Worm (Caenorhabditis elegans): ENCODE results near the gene C31H2.3.

C31H2.3 gene

DNA sequence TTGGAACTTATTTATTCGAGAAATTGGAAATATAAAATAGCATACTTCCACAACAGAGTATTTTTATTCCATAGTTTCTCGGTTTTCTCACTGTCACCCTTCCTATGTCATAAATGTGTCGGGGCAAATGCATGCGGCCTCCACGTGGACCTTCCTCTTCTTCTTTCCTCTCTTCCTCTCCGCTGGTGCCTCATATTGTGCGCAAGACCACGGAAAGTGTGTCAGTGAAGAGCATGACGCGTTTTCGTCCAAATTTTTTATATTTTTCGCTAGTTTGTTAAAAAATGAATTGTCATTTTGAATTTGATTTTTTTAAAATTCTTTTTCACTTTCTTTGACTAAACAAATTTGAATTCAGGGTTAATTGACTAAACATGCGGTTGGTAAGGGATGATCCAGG lies 10.9 kb upstream of the C31H2.3 start, which contains the start of gene mans-3:
Gene mans-3, plus strand, starts transcription at position 359 of the 400 bp plus-strand sequence.
- TF ChIP-seq unc-62 (GFP tag; optimal IDR thresholded peaks at IDR 0.05), result no peak

DNA sequence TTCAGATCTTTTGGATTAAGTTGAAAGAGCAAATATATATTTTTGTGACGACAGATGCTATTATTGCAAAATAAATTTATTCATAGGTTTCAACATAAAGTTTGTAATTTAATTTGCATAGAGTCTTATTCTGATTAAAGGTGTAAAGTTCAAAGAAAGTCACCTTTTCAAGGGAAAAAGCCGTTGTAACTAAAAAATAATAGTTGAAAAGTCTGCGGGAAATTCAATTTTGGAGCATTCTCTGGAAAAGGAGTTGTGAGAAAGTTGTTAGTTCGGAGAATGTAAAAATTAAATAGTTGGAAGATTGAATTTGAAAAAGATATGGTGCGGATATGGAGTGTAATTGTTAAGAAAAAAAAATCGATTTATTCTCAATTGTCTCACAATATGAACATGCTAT lies 9.9 kb upstream of the C31H2.3 start:
- TF ChIP-seq unc-62 (GFP tag; optimal IDR thresholded peaks at IDR 0.05), result no peak

DNA sequence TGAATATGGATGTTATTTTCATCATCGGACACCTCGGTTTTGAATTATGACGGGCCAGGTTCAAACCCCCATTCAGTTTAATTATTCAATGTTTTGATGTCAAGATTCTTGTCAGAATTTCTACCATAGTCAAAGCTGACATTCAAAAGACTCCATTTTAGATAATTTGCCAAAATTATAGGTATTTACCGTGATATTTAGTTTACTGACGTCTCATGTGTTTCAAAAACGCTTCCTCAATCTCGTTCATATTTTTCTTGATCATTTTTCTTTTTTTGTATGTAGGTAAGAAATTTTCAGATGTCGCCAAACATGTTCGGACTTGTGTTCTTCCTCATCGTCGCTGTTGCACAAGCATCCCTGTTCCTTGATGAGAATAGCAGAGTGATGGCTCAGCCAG lies 8.6 kb upstream of the C31H2.3 start, which contains the start of gene EGAP5.1:
Gene EGAP5.1, plus strand, starts transcription at position 301 of the 400 bp plus-strand sequence.
- no peak for TF ChIP-seq unc-62 (GFP tag; optimal IDR thresholded peaks at IDR 0.05)

DNA sequence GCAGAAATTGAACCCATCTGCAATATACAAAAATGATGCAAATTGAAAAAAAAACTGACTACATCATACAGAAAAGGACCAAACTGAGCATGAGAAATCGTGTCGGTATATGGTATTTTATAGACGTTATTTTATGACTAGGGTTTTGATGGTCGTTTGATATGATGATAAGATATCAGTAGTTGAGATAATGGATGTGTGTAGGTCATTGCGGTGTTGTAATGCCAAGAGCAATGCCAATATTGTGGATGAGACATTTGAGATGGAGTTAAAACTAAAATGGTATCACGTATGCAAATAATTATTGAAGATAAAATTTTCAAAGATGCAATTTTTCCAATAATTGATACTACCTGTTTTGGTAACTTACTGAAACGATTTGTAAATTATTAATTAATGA lies 5.5 kb upstream of the C31H2.3 start, which contains the start of gene C31H2.4:
Gene C31H2.4, minus strand, starts transcription at position 19 of the 400 bp plus-strand sequence.
- TF ChIP-seq unc-62 (GFP tag; optimal IDR thresholded peaks at IDR 0.05), result no peak

DNA sequence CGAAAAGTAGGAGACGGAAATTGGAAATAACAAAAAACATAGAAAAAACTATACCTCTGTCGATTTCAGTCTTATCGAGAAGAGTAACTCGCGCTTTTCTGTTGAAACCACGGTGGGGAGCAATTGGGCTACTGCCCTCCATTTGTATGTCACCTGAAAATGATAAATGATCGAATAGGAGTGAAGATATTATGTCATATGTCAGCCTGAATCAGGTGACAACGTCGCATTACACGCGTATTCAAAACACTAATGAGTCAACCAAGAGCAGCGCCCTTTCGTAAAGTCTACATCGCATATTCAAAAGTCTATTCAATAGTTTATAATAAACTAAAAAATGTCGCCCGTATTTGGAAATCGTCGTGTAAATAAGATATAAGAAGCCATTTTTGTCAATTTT lies 1.2 kb downstream of the C31H2.3 start:
- no peak for TF ChIP-seq unc-62 (GFP tag; optimal IDR thresholded peaks at IDR 0.05)

DNA sequence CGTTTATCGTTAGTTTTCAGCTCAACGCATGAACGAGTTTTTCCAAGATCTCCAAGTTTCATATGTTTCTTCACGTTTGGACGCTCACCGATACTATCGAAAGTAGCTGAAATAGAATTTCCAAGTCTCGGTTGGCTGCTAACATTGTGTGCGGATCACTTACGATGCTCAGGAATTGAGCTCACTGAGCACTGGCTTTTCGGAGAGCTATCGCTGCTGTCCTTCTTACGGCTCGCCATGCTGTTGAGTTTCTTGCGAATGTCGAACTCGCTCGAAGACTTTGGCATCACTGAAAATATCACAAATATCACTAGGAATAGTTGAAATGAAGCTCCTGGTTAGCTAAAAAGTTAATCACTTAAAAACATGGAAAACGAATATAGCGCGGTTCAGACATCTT lies 2.3 kb downstream of the C31H2.3 start:
- no peak for TF ChIP-seq unc-62 (GFP tag; optimal IDR thresholded peaks at IDR 0.05)

DNA sequence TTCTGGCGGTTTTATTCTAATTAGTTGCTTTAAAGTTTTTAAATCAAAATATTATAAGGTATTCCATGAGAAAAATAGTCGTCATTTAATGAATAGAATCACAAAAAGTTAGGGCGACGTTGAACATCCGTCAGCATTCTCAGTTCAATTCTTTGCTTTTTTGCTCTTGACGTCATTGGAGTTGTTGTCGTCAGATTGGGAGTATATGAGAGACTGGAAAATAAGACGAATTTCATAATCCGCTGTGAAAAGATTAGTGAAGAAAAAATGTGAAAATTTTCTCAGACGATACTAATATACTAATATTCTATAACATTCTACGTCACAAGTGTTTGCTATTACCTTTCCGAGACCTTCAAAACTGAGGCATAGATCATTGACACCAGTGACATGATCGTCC lies 2.8 kb downstream of the C31H2.3 start:
- TF ChIP-seq unc-62 (GFP tag; optimal IDR thresholded peaks at IDR 0.05), result no peak

DNA sequence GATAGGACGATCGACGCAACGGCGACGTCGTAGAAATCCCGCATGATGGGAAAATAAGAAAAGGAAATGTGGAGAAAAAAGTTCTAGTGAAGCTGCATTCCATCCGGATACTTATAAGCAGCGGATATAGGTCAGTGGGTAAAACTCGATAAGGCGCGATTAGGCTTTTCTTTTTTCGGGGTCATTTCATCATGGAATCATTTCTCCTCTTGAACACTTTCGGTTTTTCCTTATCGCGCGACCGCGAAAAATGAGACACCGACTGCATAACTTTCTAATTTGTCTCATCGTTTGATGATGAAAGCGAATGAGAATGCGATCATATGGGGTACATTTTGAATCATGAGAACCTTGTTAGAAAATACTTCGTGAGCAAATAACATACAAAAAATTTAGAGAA lies 3.8 kb downstream of the C31H2.3 start, which contains the start of gene dpy-8:
Gene dpy-8, minus strand, starts transcription at position 88 of the 400 bp plus-strand sequence.
- no peak for TF ChIP-seq unc-62 (GFP tag; optimal IDR thresholded peaks at IDR 0.05)

DNA sequence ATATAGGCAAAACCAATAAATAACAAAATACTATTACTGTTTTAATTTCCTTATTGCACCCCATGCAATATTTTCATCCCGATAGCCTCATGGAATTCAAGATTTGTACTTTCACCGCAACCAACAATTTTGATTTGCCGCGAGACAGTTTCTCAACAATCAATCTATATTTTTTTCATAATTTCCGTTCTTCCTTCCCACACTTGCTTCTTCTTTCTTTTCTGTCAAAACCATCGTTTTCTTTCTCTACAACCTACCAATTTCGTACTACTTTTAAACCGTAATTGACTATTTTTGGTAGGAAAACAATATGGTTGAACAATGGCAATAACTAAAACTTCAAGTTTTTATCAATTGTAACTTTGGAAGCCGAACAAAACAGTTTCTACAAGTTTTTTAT lies 6.3 kb downstream of the C31H2.3 start, which contains the start of gene C31H2.14:
Gene C31H2.14, plus strand, starts transcription at position 301 of the 400 bp plus-strand sequence.
- TF ChIP-seq unc-62 (GFP tag; optimal IDR thresholded peaks at IDR 0.05), result no peak

DNA sequence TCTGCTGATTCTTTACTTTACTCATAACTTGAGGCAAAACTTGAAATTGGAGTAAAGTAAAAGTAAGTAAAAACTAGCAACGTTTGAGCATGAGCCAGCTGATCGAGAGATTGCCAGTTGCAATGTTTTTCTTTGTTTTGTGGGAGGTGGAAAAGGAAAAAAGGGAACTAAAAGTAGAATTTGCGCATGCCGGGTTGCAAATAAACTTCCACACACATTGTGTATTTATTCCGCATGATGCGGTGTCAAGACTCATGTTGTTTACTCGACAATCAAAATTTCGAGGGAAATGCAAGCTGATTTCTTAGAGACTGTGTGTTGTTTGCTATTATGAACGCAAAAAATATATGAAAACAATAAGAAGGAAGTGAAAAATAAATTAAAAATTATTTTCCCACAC lies 11.8 kb downstream of the C31H2.3 start:
- no peak for TF ChIP-seq unc-62 (GFP tag; optimal IDR thresholded peaks at IDR 0.05)

DNA sequence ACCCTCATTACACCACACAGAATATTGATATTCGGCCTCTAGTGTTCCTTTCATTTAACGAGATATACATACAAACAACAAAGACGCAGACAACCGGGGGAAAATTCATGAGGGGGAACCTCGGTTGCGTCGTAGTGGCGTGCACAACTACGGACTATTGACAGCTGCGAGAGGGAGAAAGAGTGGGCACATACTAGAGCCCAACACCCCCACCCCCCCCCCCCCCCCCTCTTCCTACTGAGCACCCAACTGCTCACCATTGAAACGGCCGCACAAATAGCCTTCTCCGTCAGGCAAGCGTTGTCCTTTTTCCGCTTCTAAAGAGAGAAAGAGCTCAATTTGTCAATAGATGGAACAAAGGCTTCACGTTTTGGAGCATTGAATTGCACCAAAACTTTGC lies 14.0 kb downstream of the C31H2.3 start:
- TF ChIP-seq unc-62 (GFP tag; optimal IDR thresholded peaks at IDR 0.05), result no peak

DNA sequence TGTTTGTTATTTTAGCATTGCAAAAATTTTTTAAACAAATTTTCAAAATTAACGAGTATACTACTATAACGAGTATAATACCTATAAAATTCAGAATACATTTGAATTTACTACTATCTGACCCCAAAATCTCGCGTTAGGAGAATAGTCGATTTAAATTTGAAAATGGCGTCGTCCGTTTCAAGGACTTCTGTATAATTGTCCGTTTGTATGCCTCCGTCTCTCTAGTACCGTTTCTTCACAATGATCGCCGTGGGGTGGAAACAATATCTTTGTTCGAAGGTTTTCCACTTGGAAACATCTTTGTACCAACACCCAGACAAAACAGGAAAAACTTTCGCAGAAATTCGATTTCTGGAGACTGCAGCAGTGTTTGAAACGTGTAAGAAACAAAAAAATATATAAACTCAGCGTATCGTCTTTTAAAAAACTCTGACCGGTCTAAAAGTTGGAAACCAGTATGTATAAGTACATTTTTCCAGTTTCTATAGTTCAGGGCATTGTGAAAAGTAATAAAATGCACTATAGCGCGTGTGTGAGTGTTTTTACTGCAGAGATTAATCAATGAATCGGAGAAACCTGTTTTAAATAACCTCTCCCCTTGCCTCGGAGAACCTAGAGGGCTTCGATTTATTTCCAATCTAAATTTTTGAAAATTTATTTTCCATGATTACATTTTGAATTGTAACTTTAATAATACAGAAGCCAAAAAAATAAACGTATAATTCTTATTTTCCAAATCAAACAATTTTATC lies 16.3 kb downstream of the C31H2.3 start:
- TF ChIP-seq unc-62 (GFP tag; optimal IDR thresholded peaks at IDR 0.05), result no peak

DNA sequence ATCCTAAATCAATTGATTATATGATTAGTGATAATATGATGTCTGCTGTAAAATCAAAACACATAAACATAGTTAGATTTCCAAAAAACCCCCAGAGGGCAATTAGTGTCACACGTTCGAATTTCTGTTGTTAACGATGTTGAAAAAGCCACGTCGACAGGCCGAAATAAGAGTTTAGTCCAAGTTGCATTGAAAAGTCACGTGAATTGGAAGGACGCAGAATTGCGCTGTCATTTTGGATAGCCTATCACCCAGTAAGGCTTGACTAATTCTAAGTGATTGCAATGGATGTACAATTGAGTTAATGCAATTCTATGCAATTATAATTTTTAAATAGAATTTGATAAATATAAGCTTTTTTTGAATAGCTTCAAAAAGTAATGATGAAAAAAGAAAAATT lies 18.6 kb downstream of the C31H2.3 start:
- TF ChIP-seq unc-62 (GFP tag; optimal IDR thresholded peaks at IDR 0.05), result no peak

DNA sequence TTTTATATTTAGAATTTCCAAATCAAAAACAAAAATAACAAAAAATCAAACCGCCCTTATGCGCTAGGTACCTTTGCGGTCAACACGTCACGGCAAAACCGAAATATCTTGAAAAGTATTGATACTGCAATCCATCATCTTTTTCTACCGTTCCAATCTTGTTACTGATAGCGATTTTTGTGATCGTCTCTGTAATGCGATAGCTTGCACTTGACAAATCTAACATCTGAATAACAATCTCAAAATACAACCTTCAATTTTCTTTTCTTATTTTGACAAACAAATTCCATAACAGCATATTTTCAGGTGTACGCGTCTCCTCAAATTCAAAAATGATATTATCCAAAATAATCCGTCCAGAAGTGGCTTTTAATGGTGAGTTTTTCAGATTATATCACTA lies 20.2 kb downstream of the C31H2.3 start, which contains the start of gene tbc-7:
Gene tbc-7, plus strand, starts transcription at position 301 of the 400 bp plus-strand sequence.
- TF ChIP-seq unc-62 (GFP tag; optimal IDR thresholded peaks at IDR 0.05), result no peak

DNA sequence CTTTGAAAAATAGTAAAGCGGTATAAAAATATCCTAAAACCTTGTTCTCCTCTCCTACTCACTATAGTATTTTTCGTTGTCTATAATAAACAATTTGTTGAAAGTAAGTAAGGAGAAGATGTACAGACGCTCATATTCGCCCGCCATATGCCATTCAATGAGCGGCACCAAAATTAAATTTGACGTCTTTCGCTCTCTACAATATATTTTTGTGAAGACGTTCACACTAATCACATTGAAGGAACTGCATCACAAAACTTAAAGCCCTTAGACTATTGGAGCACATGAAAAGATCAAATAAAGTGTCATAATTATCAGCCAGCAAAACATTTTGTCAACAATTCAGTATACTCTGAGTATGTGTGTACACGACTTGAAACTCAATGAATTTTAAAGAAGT lies 22.4 kb downstream of the C31H2.3 start:
- TF ChIP-seq unc-62 (GFP tag; optimal IDR thresholded peaks at IDR 0.05), result no peak

DNA sequence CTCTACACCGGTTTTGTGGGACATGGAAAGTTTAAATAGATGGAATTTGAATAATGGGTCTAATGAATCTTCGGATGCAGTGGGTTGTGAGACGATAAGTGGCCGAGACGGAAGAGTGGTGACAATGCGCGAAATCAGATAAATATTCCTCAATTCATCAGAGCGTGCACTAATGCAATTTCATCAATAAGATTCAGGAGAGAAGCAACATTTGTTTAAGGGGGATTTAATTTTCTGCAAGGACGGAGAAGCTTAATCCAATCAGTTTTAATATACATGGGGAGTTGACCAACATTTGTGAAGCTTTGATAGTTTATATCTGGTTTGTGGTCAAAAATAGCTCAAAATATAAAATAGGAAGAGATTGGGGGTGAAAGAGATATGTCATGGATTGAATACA lies 24.7 kb downstream of the C31H2.3 start:
- TF ChIP-seq unc-62 (GFP tag; optimal IDR thresholded peaks at IDR 0.05), result no peak

DNA sequence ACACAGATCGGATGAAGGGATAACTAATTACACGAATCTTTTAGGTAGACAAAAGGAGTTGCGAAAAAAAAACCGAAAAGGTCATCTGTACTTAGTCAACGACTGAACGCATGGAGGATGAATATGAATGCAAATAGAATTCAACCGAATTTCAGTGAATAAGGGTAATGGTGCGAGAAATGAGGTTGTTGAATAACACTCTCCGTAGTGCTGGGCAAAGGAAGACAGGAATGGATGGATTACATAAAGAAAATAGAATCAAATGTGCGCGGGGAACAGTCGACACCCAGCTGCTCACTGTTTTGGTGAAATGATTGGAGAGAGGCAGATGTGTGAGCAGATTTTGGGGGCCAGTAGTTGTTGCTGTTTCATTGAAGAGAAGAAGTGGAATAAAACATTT lies 29.9 kb downstream of the C31H2.3 start:
- no peak for TF ChIP-seq unc-62 (GFP tag; optimal IDR thresholded peaks at IDR 0.05)

All from whole organism, dauer.